Fruit fly (Drosophila melanogaster) whole organism, embryonic: ENCODE measurements around the gene CG15263.

ENCODE experiments used
- Bdp1 ChIP-seq: fragments of 200-800 bp; sonication (Bioruptor generic); optimal IDR thresholded peaks from 3 replicates; lab custom pipeline; 2016; ENCODE audit warnings: missing biosample characterization, missing genetic modification characterization
- C15 ChIP-seq: fragments of 200-800 bp; sonication (Bioruptor generic); IDR thresholded peaks from 3 replicates; pipeline ENCODE4 v1.3.6; 2022; ENCODE audit warnings: missing biosample characterization, missing genetic modification characterization
- CG10321 ChIP-seq: fragments of 200-800 bp; sonication (Bioruptor generic); IDR thresholded peaks from 2 replicates; pipeline ENCODE4 v1.3.6; 2022; ENCODE audit warnings: missing biosample characterization, missing genetic modification characterization
- CG10979 ChIP-seq: fragments of 200-800 bp; sonication (Bioruptor generic); optimal IDR thresholded peaks from 2 replicates; lab custom pipeline; 2018; ENCODE audit warnings: missing biosample characterization, mild to moderate bottlenecking, missing genetic modification characterization, moderate library complexity
- CG11696 ChIP-seq: fragments of 200-800 bp; sonication (Bioruptor generic); IDR thresholded peaks from 2 replicates; pipeline ENCODE4 v1.3.6; 2022; ENCODE audit warnings: missing biosample characterization, missing genetic modification characterization
- CG12769 ChIP-seq: fragments of 200-800 bp; sonication (Bioruptor generic); optimal IDR thresholded peaks from 2 replicates; lab custom pipeline; 2019; ENCODE audit warnings: missing biosample characterization, mild to moderate bottlenecking, missing genetic modification characterization, moderate library complexity
- CG13287 ChIP-seq: fragments of 200-800 bp; sonication (Bioruptor generic); IDR thresholded peaks from 2 replicates; pipeline ENCODE4 v1.3.6; 2022; ENCODE audit warnings: missing biosample characterization, missing genetic modification characterization; ENCODE audit not compliant: partially characterized antibody
- CG14710 ChIP-seq: fragments of 200-800 bp; sonication (Bioruptor generic); optimal IDR thresholded peaks from 3 replicates; lab custom pipeline; 2019; ENCODE audit warnings: missing biosample characterization, mild to moderate bottlenecking, missing genetic modification characterization, moderate library complexity
- CG15514 ChIP-seq: fragments of 200-800 bp; sonication (Bioruptor generic); optimal IDR thresholded peaks from 3 replicates; lab custom pipeline; 2017; ENCODE audit warnings: missing biosample characterization, missing genetic modification characterization, mild to moderate bottlenecking, moderate library complexity, missing genetic modification reagents
- CG15601 ChIP-seq: fragments of 200-800 bp; sonication (Bioruptor generic); optimal IDR thresholded peaks from 3 replicates; lab custom pipeline; 2019; ENCODE audit warnings: missing biosample characterization, mild to moderate bottlenecking, missing genetic modification characterization, moderate library complexity
- CG18262 ChIP-seq: fragments of 200-800 bp; optimal IDR thresholded peaks from 3 replicates; lab custom pipeline; 2019; ENCODE audit warnings: missing biosample characterization, mild to moderate bottlenecking, missing genetic modification characterization, moderate library complexity
- CG2712 ChIP-seq: fragments of 200-800 bp; optimal IDR thresholded peaks from 3 replicates; lab custom pipeline; 2019; ENCODE audit warnings: missing biosample characterization, mild to moderate bottlenecking, missing genetic modification characterization, moderate library complexity
- CG31441 ChIP-seq: fragments of 200-800 bp; sonication (Bioruptor generic); IDR thresholded peaks from 2 replicates; pipeline ENCODE4 v1.3.6; 2022; ENCODE audit warnings: missing biosample characterization, missing genetic modification characterization
- CG3163 ChIP-seq: fragments of 200-800 bp; sonication (Bioruptor generic); optimal IDR thresholded peaks from 3 replicates; lab custom pipeline; 2016; ENCODE audit warnings: missing biosample characterization, missing genetic modification characterization
- CG33213 ChIP-seq: fragments of 200-800 bp; sonication (Bioruptor generic); optimal IDR thresholded peaks from 3 replicates; lab custom pipeline; 2016; ENCODE audit warnings: missing biosample characterization, missing genetic modification characterization
- CG34224 ChIP-seq: fragments of 200-800 bp; sonication (Bioruptor generic); IDR thresholded peaks from 3 replicates; pipeline ENCODE4 v1.3.6; 2022; ENCODE audit warnings: missing biosample characterization, missing genetic modification characterization; ENCODE audit not compliant: partially characterized antibody
- CG3838 ChIP-seq: fragments of 200-800 bp; sonication (Bioruptor generic); optimal IDR thresholded peaks from 3 replicates; lab custom pipeline; 2016; ENCODE audit warnings: missing biosample characterization, missing genetic modification characterization
- CG6765 ChIP-seq: fragments of 200-800 bp; sonication (Bioruptor generic); optimal IDR thresholded peaks from 3 replicates; lab custom pipeline; 2017; ENCODE audit warnings: missing biosample characterization, mild to moderate bottlenecking, missing genetic modification characterization
- CG8359 ChIP-seq: fragments of 200-800 bp; sonication (Bioruptor generic); optimal IDR thresholded peaks from 2 replicates; lab custom pipeline; 2017; ENCODE audit warnings: missing biosample characterization, mild to moderate bottlenecking, missing genetic modification characterization, borderline replicate concordance
- CG8765 ChIP-seq: fragments of 200-800 bp; sonication (Bioruptor generic); IDR thresholded peaks from 2 replicates; pipeline ENCODE4 v1.3.6; 2022; ENCODE audit warnings: missing biosample characterization, missing genetic modification characterization
- Hmr ChIP-seq: fragments of 200-800 bp; sonication (Bioruptor generic); optimal IDR thresholded peaks from 3 replicates; lab custom pipeline; 2017; ENCODE audit warnings: mild to moderate bottlenecking, missing biosample characterization, missing genetic modification reagents, missing genetic modification characterization
- Mrtf ChIP-seq: fragments of 200-800 bp; sonication (Bioruptor generic); IDR thresholded peaks from 3 replicates; pipeline ENCODE4 v1.3.6; 2022; ENCODE audit warnings: missing biosample characterization, missing genetic modification characterization
- NK7.1 ChIP-seq: fragments of 200-800 bp; sonication (Bioruptor generic); optimal IDR thresholded peaks from 3 replicates; lab custom pipeline; 2016; ENCODE audit warnings: missing biosample characterization, missing genetic modification characterization
- Rx ChIP-seq: fragments of 200-800 bp; sonication (Bioruptor generic); IDR thresholded peaks from 2 replicates; pipeline ENCODE4 v1.3.6; 2022; ENCODE audit warnings: missing biosample characterization, missing genetic modification characterization
- Ssrp ChIP-seq: fragments of 200-800 bp; sonication (Bioruptor generic); optimal IDR thresholded peaks from 2 replicates; lab custom pipeline; 2018; ENCODE audit warnings: missing biosample characterization, mild to moderate bottlenecking, missing genetic modification characterization, moderate library complexity
- Stat92E ChIP-seq, 3 experiments: fragments of >200 bp in 2 of 3; fragments of 200-800 bp in 1 of 3; sonication (Bioruptor generic) in 1 of 3; optimal IDR thresholded peaks; 2 replicates each; lab custom pipeline; 2017 to 2019; ENCODE audit warnings: missing biosample characterization in 3 of 3, missing genetic modification characterization in 3 of 3, mild to moderate bottlenecking in 1 of 3, moderate library complexity in 1 of 3
- Taf1 ChIP-seq: fragments of 200-800 bp; sonication (Bioruptor generic); IDR thresholded peaks from 2 replicates; pipeline ENCODE4 v1.3.6; 2022; ENCODE audit warnings: missing biosample characterization, missing genetic modification characterization
- Xrp1 ChIP-seq: fragments of 200-800 bp; sonication (Bioruptor generic); IDR thresholded peaks from 2 replicates; pipeline ENCODE4 v1.3.6; 2022; ENCODE audit warnings: missing biosample characterization, missing genetic modification characterization
- ara ChIP-seq: fragments of 200-800 bp; sonication (Bioruptor generic); IDR thresholded peaks from 2 replicates; pipeline ENCODE4 v1.3.6; 2022; ENCODE audit warnings: missing biosample characterization, missing genetic modification characterization
- bsh ChIP-seq, 2 experiments: fragments of 200-800 bp; sonication (Bioruptor generic); optimal IDR thresholded peaks; 2 replicates each; lab custom pipeline; 2017 to 2018; ENCODE audit warnings: mild to moderate bottlenecking in 2 of 2, missing biosample characterization in 2 of 2, missing genetic modification characterization in 2 of 2, moderate library complexity in 1 of 2
- cad ChIP-seq: fragments of >200 bp; optimal IDR thresholded peaks from 2 replicates; lab custom pipeline; 2017; ENCODE audit warnings: missing biosample characterization, missing genetic modification characterization
- chm ChIP-seq: fragments of 200-800 bp; sonication (Bioruptor generic); IDR thresholded peaks from 2 replicates; pipeline ENCODE4 v1.3.6; 2022; ENCODE audit warnings: missing biosample characterization, missing genetic modification characterization
- corto ChIP-seq: fragments of 200-800 bp; sonication (Bioruptor generic); optimal IDR thresholded peaks from 2 replicates; lab custom pipeline; 2016; ENCODE audit warnings: missing biosample characterization, mild to moderate bottlenecking, missing genetic modification characterization, moderate library complexity
- da ChIP-seq: fragments of 200-800 bp; sonication (Bioruptor generic); optimal IDR thresholded peaks from 2 replicates; lab custom pipeline; 2016; ENCODE audit warnings: missing biosample characterization, missing genetic modification characterization
- dmrt11E ChIP-seq: fragments of 200-800 bp; sonication (Bioruptor generic); optimal IDR thresholded peaks from 3 replicates; lab custom pipeline; 2018; ENCODE audit warnings: missing biosample characterization, mild to moderate bottlenecking, missing genetic modification characterization, moderate library complexity
- exex ChIP-seq: fragments of 200-800 bp; sonication (Bioruptor generic); optimal IDR thresholded peaks from 4 replicates; lab custom pipeline; 2018; ENCODE audit warnings: missing biosample characterization, mild to moderate bottlenecking, missing genetic modification characterization, moderate library complexity
- gem ChIP-seq: fragments of 200-800 bp; sonication (Bioruptor generic); optimal IDR thresholded peaks from 2 replicates; lab custom pipeline; 2019; ENCODE audit warnings: missing biosample characterization, mild to moderate bottlenecking, missing genetic modification characterization, moderate library complexity
- gsb-n ChIP-seq: fragments of 200-800 bp; sonication (Bioruptor generic); optimal IDR thresholded peaks from 3 replicates; lab custom pipeline; 2018; ENCODE audit warnings: missing biosample characterization, mild to moderate bottlenecking, missing genetic modification characterization
- h ChIP-seq: fragments of >200 bp; optimal IDR thresholded peaks from 2 replicates; lab custom pipeline; 2017
- hb ChIP-seq: fragments of 200-800 bp; sonication (Bioruptor generic); IDR thresholded peaks from 3 replicates; pipeline ENCODE4 v1.3.6; 2022; ENCODE audit warnings: missing biosample characterization, missing genetic modification characterization; ENCODE audit not compliant: partially characterized antibody
- hkb ChIP-seq, 2 experiments: fragments of 200-800 bp in 1 of 2; fragments of >200 bp in 1 of 2; sonication (Bioruptor generic) in 1 of 2; IDR thresholded peaks in 1 of 2; optimal IDR thresholded peaks in 1 of 2; 2 replicates each; pipeline versions ENCODE4 v1.3.6 to Lab custom; 2017 to 2022; ENCODE audit warnings: missing biosample characterization in 1 of 2, missing genetic modification characterization in 1 of 2
- ind ChIP-seq: fragments of 200-800 bp; sonication (Bioruptor generic); optimal IDR thresholded peaks from 3 replicates; lab custom pipeline; 2016; ENCODE audit warnings: missing biosample characterization, missing genetic modification characterization
- jigr1 ChIP-seq: fragments of 200-800 bp; sonication (Bioruptor generic); IDR thresholded peaks from 3 replicates; pipeline ENCODE4 v1.3.6; 2022; ENCODE audit warnings: missing biosample characterization, missing genetic modification characterization
- lola ChIP-seq, 3 experiments: fragments of >200 bp in 2 of 3; fragments of 200-800 bp in 1 of 3; sonication (Bioruptor generic) in 1 of 3; optimal IDR thresholded peaks; 2 replicates each; lab custom pipeline; 2017 to 2019; ENCODE audit warnings: missing biosample characterization in 3 of 3, missing genetic modification characterization in 3 of 3, mild to moderate bottlenecking in 1 of 3, moderate library complexity in 1 of 3
- lov ChIP-seq, 2 experiments: fragments of 200-800 bp in 1 of 2; fragments of >200 bp in 1 of 2; sonication (Bioruptor generic) in 1 of 2; IDR thresholded peaks in 1 of 2; optimal IDR thresholded peaks in 1 of 2; 2 replicates in 1 of 2; 3 replicates in 1 of 2; pipeline versions ENCODE4 v1.3.6 to Lab custom; 2017 to 2022; ENCODE audit warnings: missing biosample characterization in 1 of 2, missing genetic modification characterization in 1 of 2
- p53 ChIP-seq: fragments of 200-800 bp; sonication (Bioruptor generic); optimal IDR thresholded peaks from 2 replicates; lab custom pipeline; 2016; ENCODE audit warnings: missing biosample characterization, missing genetic modification characterization
- sens ChIP-seq: fragments of 200-800 bp; sonication (Bioruptor generic); peaks from one replicate; lab custom pipeline; 2016; ENCODE audit warnings: missing biosample characterization, missing genetic modification characterization
- trh ChIP-seq: fragments of 200-800 bp; sonication (Bioruptor generic); optimal IDR thresholded peaks from 2 replicates; lab custom pipeline; 2016; ENCODE audit warnings: missing biosample characterization, missing genetic modification characterization
- vnd ChIP-seq: fragments of 200-800 bp; sonication (Bioruptor generic); IDR thresholded peaks from 3 replicates; pipeline ENCODE4 v1.3.6; 2022; ENCODE audit warnings: missing biosample characterization, missing genetic modification characterization; ENCODE audit not compliant: partially characterized antibody
- zf30C ChIP-seq: fragments of 200-800 bp; sonication (Bioruptor generic); optimal IDR thresholded peaks from 3 replicates; lab custom pipeline; 2018; ENCODE audit warnings: missing biosample characterization, mild to moderate bottlenecking, missing genetic modification characterization

CG15263 gene

DNA sequence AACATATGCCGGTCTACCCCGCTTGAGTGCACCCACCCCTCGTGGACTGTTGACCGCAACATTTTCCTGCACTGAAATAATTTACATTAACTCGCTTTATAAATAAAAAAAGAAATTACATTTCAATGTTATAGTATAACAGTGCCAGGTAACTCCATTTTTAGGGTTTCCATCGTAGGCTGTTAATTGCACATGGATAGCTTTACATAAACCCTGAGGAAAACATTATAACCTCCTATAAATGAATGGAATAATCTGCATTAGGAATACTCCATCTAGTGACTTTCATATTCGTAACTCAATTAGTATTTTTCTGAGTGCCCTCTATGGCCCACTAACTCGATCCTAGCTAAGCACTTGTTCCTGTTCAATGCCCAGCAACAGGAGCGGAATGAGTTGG is 34.4 kb downstream of the CG15263 start:
- TF ChIP-seq zf30C (GFP tag; lab: Kevin White, UChicago) (peak; percentile 17), Ssrp (tag; lab: Kevin White, UChicago) (no peak), CG12769 (no peak), C15 (GFP tag; lab: Robert Waterston, UW) (no peak), CG15601 (tag; lab: Kevin White, UChicago) (no peak), jigr1 (GFP tag; lab: Robert Waterston, UW) (no peak), CG3163 (no peak), CG18262 (peak; percentile 26), Bdp1 (no peak), Xrp1 (GFP tag; lab: Robert Waterston, UW) (no peak), hb (no peak), CG13287 (GFP tag; lab: Robert Waterston, UW) (no peak), Rx (no peak), CG10321 (GFP tag; lab: Robert Waterston, UW) (no peak), lov (optimal IDR thresholded peaks at IDR 0.05; lab: Kevin White, UChicago) (no peak), lov (GFP tag; IDR thresholded peaks at IDR 0.05; lab: Robert Waterston, UW) (no peak), Mrtf (GFP tag; lab: Robert Waterston, UW) (no peak), CG8765 (no peak), bsh (GFP tag; optimal IDR thresholded peaks at IDR 0.05; lab: Kevin White, UChicago) (no peak), da (GFP tag; lab: Kevin White, UChicago) (no peak), Hmr (GFP tag; lab: Kevin White, UChicago) (no peak), exex (tag; lab: Kevin White, UChicago) (no peak), h (no peak), lola (GFP tag; optimal IDR thresholded peaks at IDR 0.05; lab: Kevin White, UChicago) (peak in 1 of 3 experiments; percentile 43), CG3838 (GFP tag; lab: Kevin White, UChicago) (no peak), hkb (optimal IDR thresholded peaks at IDR 0.05; lab: Kevin White, UChicago) (no peak), hkb (GFP tag; IDR thresholded peaks at IDR 0.05; lab: Robert Waterston, UW) (no peak), ind (GFP tag; lab: Kevin White, UChicago) (no peak), CG15514 (GFP tag; lab: Kevin White, UChicago) (no peak), trh (no peak), dmrt11E (tag; lab: Kevin White, UChicago) (peak; percentile 51), CG8359 (GFP tag; lab: Kevin White, UChicago) (no peak), CG31441 (GFP tag; lab: Robert Waterston, UW) (0 out of 2 replicates have a peak, but pooled peaks have one; percentile 8), CG14710 (tag; lab: Kevin White, UChicago) (peak; percentile 3), p53 (GFP tag; lab: Kevin White, UChicago) (no peak), CG33213 (GFP tag; lab: Kevin White, UChicago) (no peak), CG11696 (no peak), Stat92E (GFP tag; optimal IDR thresholded peaks at IDR 0.05; lab: Kevin White, UChicago) (no peak), sens (GFP tag; lab: Kevin White, UChicago) (peak; percentile 89), CG10979 (tag; lab: Kevin White, UChicago) (peak; percentile 24), NK7.1 (GFP tag; lab: Kevin White, UChicago) (no peak), chm (GFP tag; lab: Robert Waterston, UW) (no peak), gsb-n (tag; lab: Kevin White, UChicago) (no peak), Taf1 (no peak), CG34224 (GFP tag; lab: Robert Waterston, UW) (no peak), corto (no peak), cad (GFP tag; lab: Kevin White, UChicago) (no peak), gem (tag; lab: Kevin White, UChicago) (peak; percentile 5), ara (GFP tag; lab: Robert Waterston, UW) (no peak), vnd (GFP tag; lab: Robert Waterston, UW) (no peak), CG6765 (GFP tag; lab: Kevin White, UChicago) (no peak), CG2712 (peak; percentile 7)
